Worm (Caenorhabditis elegans) whole organism, young adult: ENCODE results near the gene F37C12.10.

Experiments
- B0261.1 ChIP-seq: sonication (generic microtip); optimal IDR thresholded peaks from 2 replicates; lab custom pipeline; 2016; ENCODE audit warnings: mild to moderate bottlenecking, missing genetic modification characterization, moderate library complexity, missing compliant biosample characterization
- C17E4.6 ChIP-seq: fragments of 200-800 bp; sonication (Bioruptor generic); IDR thresholded peaks from 2 replicates; pipeline ENCODE4 v1.3.6; 2022; ENCODE audit warnings: missing genetic modification reagents, missing genetic modification characterization, missing compliant biosample characterization
- D2030.7 ChIP-seq: fragments of 200-800 bp; sonication (Bioruptor generic); IDR thresholded peaks from 2 replicates; pipeline ENCODE4 v1.3.6; 2022; ENCODE audit warnings: missing genetic modification reagents, missing genetic modification characterization, missing compliant biosample characterization
- F10E7.11 ChIP-seq: sonication (generic microtip); optimal IDR thresholded peaks from 2 replicates; lab custom pipeline; 2017; ENCODE audit warnings: mild to moderate bottlenecking, missing genetic modification characterization, moderate library complexity, missing compliant biosample characterization
- F33H1.4 ChIP-seq: fragments of 200-800 bp; sonication (Bioruptor generic); IDR thresholded peaks from 2 replicates; pipeline ENCODE4 v1.3.6; 2022; ENCODE audit warnings: missing genetic modification reagents, missing genetic modification characterization, missing compliant biosample characterization
- F55B11.4 ChIP-seq: sonication (generic microtip); optimal IDR thresholded peaks from 2 replicates; lab custom pipeline; 2016; ENCODE audit warnings: missing compliant biosample characterization, missing genetic modification characterization, borderline replicate concordance; ENCODE audit not compliant: insufficient read depth
- T26A5.8 ChIP-seq: sonication (generic microtip); optimal IDR thresholded peaks from 2 replicates; lab custom pipeline; 2016; ENCODE audit warnings: missing genetic modification characterization, missing compliant biosample characterization
- Y67H2A.10 ChIP-seq: fragments of 200-800 bp; sonication (Bioruptor generic); conservative IDR thresholded peaks from 2 replicates; pipeline ENCODE4 v1.3.6; 2022; ENCODE audit warnings: missing genetic modification reagents, missing genetic modification characterization, missing compliant biosample characterization
- akir-1 ChIP-seq: fragments of 200-800 bp; sonication (Bioruptor generic); optimal IDR thresholded peaks from 2 replicates; lab custom pipeline; 2018; ENCODE audit warnings: mild to moderate bottlenecking, missing genetic modification characterization, moderate library complexity, missing compliant biosample characterization
- ama-1 ChIP-seq, 3 experiments: fragments of 150-350 bp in 1 of 3; sonication (generic microtip) in 2 of 3; optimal IDR thresholded peaks; 2 replicates each; lab custom pipeline; 2014 to 2018; ENCODE audit warnings: missing biosample characterization in 2 of 3, missing genetic modification characterization in 2 of 3, missing genetic modification reagents in 2 of 3
- atf-7 ChIP-seq: sonication (generic microtip); optimal IDR thresholded peaks from 2 replicates; lab custom pipeline; 2017; ENCODE audit warnings: mild to moderate bottlenecking, missing genetic modification characterization, missing compliant biosample characterization
- athp-1 ChIP-seq: sonication (generic microtip); optimal IDR thresholded peaks from 2 replicates; lab custom pipeline; 2017; ENCODE audit warnings: mild to moderate bottlenecking, missing genetic modification characterization, missing compliant biosample characterization
- attf-5 ChIP-seq: fragments of 200-800 bp; sonication (Bioruptor generic); optimal IDR thresholded peaks from 2 replicates; lab custom pipeline; 2018; ENCODE audit warnings: mild to moderate bottlenecking, missing genetic modification characterization, missing compliant biosample characterization
- ccch-3 ChIP-seq: fragments of 200-800 bp; sonication (Bioruptor generic); optimal IDR thresholded peaks from 2 replicates; lab custom pipeline; 2018; ENCODE audit warnings: mild to moderate bottlenecking, missing genetic modification characterization, missing compliant biosample characterization
- ceh-40 ChIP-seq: fragments of 200-800 bp; sonication (Bioruptor generic); IDR thresholded peaks from 2 replicates; pipeline ENCODE4 v1.3.6; 2022; ENCODE audit warnings: missing genetic modification characterization, missing compliant biosample characterization
- ceh-58 ChIP-seq: fragments of 200-800 bp; sonication (Bioruptor generic); IDR thresholded peaks from 2 replicates; pipeline ENCODE4 v1.3.6; 2022; ENCODE audit warnings: missing genetic modification characterization, missing compliant biosample characterization
- dox-1 ChIP-seq: fragments of 200-800 bp; sonication (Bioruptor generic); IDR thresholded peaks from 2 replicates; pipeline ENCODE4 v1.3.6; 2022; ENCODE audit warnings: missing genetic modification reagents, missing genetic modification characterization, missing compliant biosample characterization
- egl-18 ChIP-seq: fragments of 200-800 bp; sonication (Bioruptor generic); IDR thresholded peaks from 2 replicates; pipeline ENCODE4 v1.3.6; 2022; ENCODE audit warnings: missing genetic modification reagents, missing genetic modification characterization, missing compliant biosample characterization
- ekl-4 ChIP-seq: fragments of 200-800 bp; sonication (Bioruptor generic); IDR thresholded peaks from 2 replicates; pipeline ENCODE4 v1.3.6; 2022; ENCODE audit warnings: missing genetic modification reagents, missing genetic modification characterization, missing compliant biosample characterization
- him-1 ChIP-seq: sonication (generic microtip); optimal IDR thresholded peaks from 2 replicates; lab custom pipeline; 2016; ENCODE audit warnings: missing genotype, missing genetic modification reagents, missing genetic modification characterization, missing compliant biosample characterization
- lin-35 ChIP-seq, 3 experiments: fragments of 150-350 bp in 2 of 3; sonication (generic microtip) in 1 of 3; optimal IDR thresholded peaks; 2 replicates each; lab custom pipeline; 2014 to 2018; ENCODE audit warnings: missing biosample characterization in 3 of 3, missing genetic modification characterization in 3 of 3, missing genetic modification reagents in 3 of 3
- lin-40 ChIP-seq: sonication (generic microtip); optimal IDR thresholded peaks from 2 replicates; lab custom pipeline; 2016; ENCODE audit warnings: missing genetic modification characterization, mild to moderate bottlenecking, missing compliant biosample characterization, missing genotype, missing genetic modification reagents
- lir-1 ChIP-seq: fragments of 200-800 bp; sonication (Bioruptor generic); conservative IDR thresholded peaks from 2 replicates; pipeline ENCODE4 v1.3.6; 2022; ENCODE audit warnings: missing genetic modification reagents, missing genetic modification characterization, missing compliant biosample characterization
- lsl-1 ChIP-seq: fragments of 200-800 bp; sonication (Bioruptor generic); optimal IDR thresholded peaks from 2 replicates; lab custom pipeline; 2018; ENCODE audit warnings: mild to moderate bottlenecking, missing genetic modification characterization, moderate library complexity, missing compliant biosample characterization
- madf-8 ChIP-seq: fragments of 200-800 bp; sonication (Bioruptor generic); conservative IDR thresholded peaks from 2 replicates; pipeline ENCODE4 v1.3.6; 2022; ENCODE audit warnings: missing genetic modification reagents, missing genetic modification characterization, missing compliant biosample characterization
- nfya-1 ChIP-seq: sonication (generic microtip); optimal IDR thresholded peaks from 2 replicates; lab custom pipeline; 2017; ENCODE audit warnings: antibody characterized with exemption, missing compliant biosample characterization, missing genetic modification characterization, borderline replicate concordance; ENCODE audit not compliant: insufficient read depth
- nhr-120 ChIP-seq: fragments of 200-800 bp; sonication (Bioruptor generic); IDR thresholded peaks from 2 replicates; pipeline ENCODE4 v1.3.6; 2022; ENCODE audit warnings: missing genetic modification characterization, missing compliant biosample characterization
- nhr-27 ChIP-seq: fragments of 200-800 bp; sonication (Bioruptor generic); optimal IDR thresholded peaks from 2 replicates; lab custom pipeline; 2018; ENCODE audit warnings: mild to moderate bottlenecking, missing genetic modification characterization, moderate library complexity, missing compliant biosample characterization
- nhr-80 ChIP-seq: sonication (generic microtip); optimal IDR thresholded peaks from 2 replicates; lab custom pipeline; 2016; ENCODE audit warnings: missing genetic modification characterization, missing compliant biosample characterization
- pbrm-1 ChIP-seq: fragments of 200-800 bp; sonication (Bioruptor generic); IDR thresholded peaks from 2 replicates; pipeline ENCODE4 v1.3.6; 2022; ENCODE audit warnings: missing genetic modification reagents, missing genetic modification characterization, missing compliant biosample characterization
- pha-4 ChIP-seq: fragments of 150-350 bp; sonication (generic microtip); optimal IDR thresholded peaks from 2 replicates; lab custom pipeline; 2014; ENCODE audit warnings: missing biosample characterization, missing genetic modification reagents, missing genetic modification characterization
- repo-1 ChIP-seq: sonication (generic microtip); optimal IDR thresholded peaks from 2 replicates; lab custom pipeline; 2017; ENCODE audit warnings: mild to moderate bottlenecking, missing genetic modification characterization, missing compliant biosample characterization
- snpc-4 ChIP-seq, 5 experiments: fragments of 150-350 bp in 1 of 5; sonication (generic microtip) in 4 of 5; optimal IDR thresholded peaks; 2 replicates each; lab custom pipeline; 2014 to 2018; ENCODE audit warnings: missing genetic modification characterization in 5 of 5, missing biosample characterization in 3 of 5, antibody characterized with exemption in 2 of 5, mild to moderate bottlenecking in 2 of 5, missing compliant biosample characterization in 2 of 5, missing genotype in 2 of 5, moderate library complexity in 2 of 5, missing genetic modification reagents in 1 of 5
- somi-1 ChIP-seq: fragments of 200-800 bp; sonication (Bioruptor generic); optimal IDR thresholded peaks from 2 replicates; lab custom pipeline; 2018; ENCODE audit warnings: mild to moderate bottlenecking, missing genetic modification characterization, missing compliant biosample characterization
- unc-130 ChIP-seq: sonication (generic microtip); optimal IDR thresholded peaks from 2 replicates; lab custom pipeline; 2016; ENCODE audit warnings: missing genetic modification reagents, missing genetic modification characterization, missing compliant biosample characterization
- zfh-2 ChIP-seq: fragments of 200-800 bp; sonication (Bioruptor generic); conservative IDR thresholded peaks from 2 replicates; pipeline ENCODE4 v1.3.6; 2022; ENCODE audit warnings: missing genetic modification reagents, missing genetic modification characterization, missing compliant biosample characterization
- ztf-18 ChIP-seq: sonication (generic microtip); optimal IDR thresholded peaks from 2 replicates; lab custom pipeline; 2016; ENCODE audit warnings: missing genotype, mild to moderate bottlenecking, missing genetic modification characterization, missing compliant biosample characterization

F37C12.10 gene

DNA sequence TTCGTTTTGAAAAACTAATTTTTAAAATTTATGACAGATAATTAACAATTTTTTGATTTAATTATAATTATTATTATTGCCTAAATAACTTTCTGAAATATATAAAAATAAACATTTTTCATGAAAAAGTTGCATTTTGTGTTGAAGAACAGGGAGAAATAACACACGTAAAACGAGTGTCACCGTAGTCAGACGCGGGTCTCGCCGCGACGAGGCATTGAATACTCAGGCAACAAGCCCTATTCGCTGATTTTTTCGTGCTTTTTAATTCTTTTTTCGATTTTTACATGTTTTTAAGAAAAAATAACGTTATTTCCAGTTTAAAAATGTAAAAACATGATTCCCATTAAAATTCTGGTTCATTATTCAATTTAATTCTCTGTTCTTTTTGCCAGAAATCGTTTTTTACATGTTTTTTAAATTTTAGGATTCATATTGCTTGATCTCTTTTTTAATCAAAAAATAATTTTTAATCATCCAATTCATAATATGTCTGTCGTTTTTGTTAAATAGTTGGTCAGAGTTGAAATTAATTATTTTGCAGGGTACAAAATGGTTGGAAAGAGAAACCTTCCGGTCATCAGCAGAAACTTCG, 19.8 kb upstream of the F37C12.10 start, which contains the start of gene rpl-6 (continued):
- TF ChIP-seq C17E4.6 (GFP tag; lab: Robert Waterston, UW) = no peak
- peak in 1 of 3 experiments; percentile 86 for TF ChIP-seq lin-35 (GFP tag; optimal IDR thresholded peaks at IDR 0.05; lab: Kevin White, UChicago)
- peak; percentile 55; the same call in 1 of the 2 replicates for TF ChIP-seq dox-1
- no peak for TF ChIP-seq repo-1 (tag; lab: Kevin White, UChicago)
- TF ChIP-seq pbrm-1 (GFP tag; lab: Robert Waterston, UW) = peak; percentile 72

DNA sequence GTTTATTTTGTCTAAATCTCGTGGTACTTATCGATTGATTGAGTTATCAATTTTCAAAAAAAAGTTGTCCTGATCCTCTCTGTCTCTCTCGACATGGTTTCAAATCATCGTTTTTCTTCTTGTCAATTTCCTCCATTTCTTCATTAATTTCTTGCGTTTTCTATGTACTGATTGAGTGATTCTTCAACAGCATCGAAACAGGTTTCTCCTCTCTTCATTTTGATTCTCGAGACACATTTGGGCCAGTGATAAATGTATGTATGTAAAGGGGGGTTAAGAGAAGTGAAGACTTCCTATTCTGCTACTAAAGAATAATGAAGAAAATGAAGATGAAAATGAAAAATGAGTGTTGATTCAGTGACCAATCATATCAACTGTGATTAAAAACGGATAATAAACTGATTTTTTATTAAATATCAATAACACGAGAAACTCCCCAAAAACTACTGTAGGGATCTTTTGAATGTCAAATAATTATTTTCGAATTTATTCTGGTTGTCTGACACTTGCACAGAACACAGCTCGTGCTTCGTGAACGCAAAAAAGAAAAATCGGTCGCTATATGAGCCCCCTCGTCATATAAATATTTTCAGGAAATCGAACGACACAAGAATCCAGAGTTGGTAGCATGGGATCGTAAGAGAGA, 15.1 kb upstream of the F37C12.10 start:
- TF ChIP-seq ekl-4 (GFP tag; lab: Robert Waterston, UW) (no peak), lir-1 (GFP tag; lab: Robert Waterston, UW) (no peak), lin-40 (tag; lab: Kevin White, UChicago) (peak; percentile 20), somi-1 (GFP tag; lab: Kevin White, UChicago) (peak; percentile 26)

DNA sequence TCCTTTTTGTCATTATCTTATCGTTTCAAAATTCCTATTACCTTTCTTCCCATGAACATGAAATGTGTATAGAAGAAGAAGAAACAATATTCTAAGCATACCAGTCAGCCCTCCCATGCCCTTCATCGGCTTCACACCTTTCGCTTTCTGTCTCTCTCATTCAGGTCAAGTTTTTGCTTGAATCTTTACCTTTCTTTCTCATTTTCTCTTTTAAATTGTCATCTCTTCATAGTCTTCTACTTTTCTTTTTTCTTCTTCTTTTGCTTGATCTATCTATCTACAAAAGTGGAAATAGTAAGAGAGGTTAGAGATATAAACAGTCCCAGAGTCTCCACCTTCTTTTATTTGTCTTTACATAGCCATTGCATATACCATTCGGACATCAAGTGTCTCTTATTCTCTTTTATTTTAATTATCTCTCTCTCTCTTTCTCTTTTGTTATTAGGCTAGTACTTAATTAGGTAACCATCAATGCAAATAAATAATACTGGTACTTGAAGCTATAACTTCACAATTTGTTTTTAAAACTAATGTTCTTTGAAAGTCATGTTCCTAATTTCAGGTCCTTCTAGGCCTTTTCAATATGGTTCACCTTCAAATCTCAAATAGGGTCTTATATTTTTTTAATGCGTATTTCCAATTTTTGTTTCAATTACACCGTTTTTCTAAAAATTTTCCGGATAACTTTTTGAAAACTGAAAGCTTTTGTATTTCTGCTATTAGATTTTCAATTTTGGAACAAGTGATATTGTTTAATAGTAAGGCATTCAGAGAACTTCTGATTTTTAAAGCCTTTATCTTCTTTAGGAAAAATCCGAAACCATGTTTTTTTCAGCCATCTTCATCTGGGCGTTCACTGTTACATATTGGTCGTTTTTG, 13.4 kb upstream of the F37C12.10 start, which contains the start of gene dpy-31:
Gene dpy-31 (plus strand): TSS at position 829 of the 879 bp plus-strand sequence.
- TF ChIP-seq ztf-18 (tag; lab: Kevin White, UChicago) (no peak), B0261.1 (tag; lab: Kevin White, UChicago) (no peak), ccch-3 (GFP tag; lab: Kevin White, UChicago) (no peak), Y67H2A.10 (GFP tag; lab: Robert Waterston, UW) (no peak), nhr-120 (GFP tag; lab: Robert Waterston, UW) (no peak)

DNA sequence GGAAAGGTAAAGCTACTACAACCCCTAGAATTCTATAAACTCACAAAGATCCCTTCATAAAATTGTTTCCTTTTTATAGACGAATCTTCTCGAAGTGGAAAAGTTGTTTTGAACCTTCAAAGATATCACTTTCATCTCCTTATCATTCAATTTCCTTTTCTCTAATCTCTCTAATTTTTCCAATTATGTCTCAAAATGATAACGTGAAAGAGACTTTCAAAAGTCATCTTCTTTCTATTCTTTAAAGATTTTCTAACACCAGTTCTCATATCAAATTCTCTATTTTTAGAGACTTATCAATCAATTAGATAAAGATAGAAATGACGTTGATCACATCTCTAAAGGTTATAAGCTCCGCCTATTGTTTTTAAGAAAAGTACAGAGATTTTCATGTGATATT, 11.3 kb upstream of the F37C12.10 start:
- TF ChIP-seq unc-130 (GFP tag; lab: Kevin White, UChicago) = no peak
- TF ChIP-seq F55B11.4 = no peak
- no peak for TF ChIP-seq ama-1 (optimal IDR thresholded peaks at IDR 0.05; lab: Kevin White, UChicago)
- no peak for TF ChIP-seq ama-1 (GFP tag; optimal IDR thresholded peaks at IDR 0.05; lab: Kevin White, UChicago)
- TF ChIP-seq F33H1.4 (GFP tag; lab: Robert Waterston, UW) = no peak
- no peak for TF ChIP-seq nhr-27 (tag; lab: Kevin White, UChicago)
- no peak for TF ChIP-seq atf-7 (tag; lab: Kevin White, UChicago)
- no peak for TF ChIP-seq attf-5 (GFP tag; lab: Kevin White, UChicago)
- TF ChIP-seq madf-8 = no peak
- no peak for TF ChIP-seq pha-4
- no peak for TF ChIP-seq egl-18 (GFP tag; lab: Robert Waterston, UW)
- TF ChIP-seq T26A5.8 (tag; lab: Kevin White, UChicago) = no peak
- no peak for TF ChIP-seq lin-40 (tag; lab: Kevin White, UChicago)
- TF ChIP-seq him-1 = no peak
- TF ChIP-seq ceh-58 (GFP tag; lab: Robert Waterston, UW) = no peak
- TF ChIP-seq zfh-2 (GFP tag; lab: Robert Waterston, UW) = no peak
- TF ChIP-seq, all 124 proteins: peak for 0

DNA sequence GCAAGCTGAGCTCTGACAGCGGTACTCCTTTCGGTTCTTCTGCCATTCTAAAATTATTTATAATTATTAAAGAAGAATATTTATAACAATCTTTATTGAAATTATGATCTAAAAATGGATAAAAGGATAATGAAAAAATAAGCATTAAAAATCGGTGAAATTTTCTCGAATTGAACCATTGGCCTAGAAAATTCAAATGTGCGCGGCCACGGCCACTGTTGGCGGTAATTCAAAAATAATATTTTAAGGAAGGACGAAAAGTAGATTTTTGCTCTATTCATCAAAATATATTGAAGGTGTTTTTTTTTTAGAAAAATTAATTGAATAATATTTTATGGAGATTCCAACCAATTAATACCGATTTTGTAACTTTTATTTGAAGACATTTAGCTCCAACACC, 10.7 kb upstream of the F37C12.10 start, which contains the start of gene pfd-5:
Gene pfd-5 (minus strand): TSS at position 47 of the 400 bp plus-strand sequence.
- TF ChIP-seq nfya-1 (tag; lab: Kevin White, UChicago) (no peak), athp-1 (tag; lab: Kevin White, UChicago) (no peak), C17E4.6 (GFP tag; lab: Robert Waterston, UW) (no peak), D2030.7 (peak; percentile 39), snpc-4 (GFP tag; optimal IDR thresholded peaks at IDR 0.05; lab: Kevin White, UChicago) (no peak), snpc-4 (tag; optimal IDR thresholded peaks at IDR 0.05; lab: Kevin White, UChicago) (peak in 1 of 4 experiments; percentile 20), egl-18 (GFP tag; lab: Robert Waterston, UW) (no peak), ceh-40 (no peak), akir-1 (no peak), ztf-18 (tag; lab: Kevin White, UChicago) (peak; percentile 11), nhr-80 (tag; lab: Kevin White, UChicago) (no peak), ama-1 (optimal IDR thresholded peaks at IDR 0.05; lab: Kevin White, UChicago) (no peak), ama-1 (GFP tag; optimal IDR thresholded peaks at IDR 0.05; lab: Kevin White, UChicago) (no peak), lsl-1 (peak; percentile 11), B0261.1 (tag; lab: Kevin White, UChicago) (no peak), F10E7.11 (tag; lab: Kevin White, UChicago) (no peak)
